In genomic region chr2L:207129-207813, dm6 we compare ENCODE assay signal across 1 fruit fly cellular context.
A peak's percentile ranks its signal among the peaks of the same experiment; 100 is the strongest.
TF ChIP-seq lines count a peak whose summit lies in the region.

Gene Tbc1d15-17 (plus strand): TSS chr2L:207179.
Gene CG11617 (minus strand): TSS chr2L:207297.

TF ChIP-seq in whole organism, embryonic, 481 proteins besides CTCF, POLR2A, EP300 and RAD21 (continued from another document and continues in another):
- TF ChIP-seq dan (GFP tag; IDR thresholded peaks at IDR 0.05; lab: Robert Waterston, UW), result no peak
- 0 out of 2 replicates have a peak, but pooled peaks have one; percentile 2 for TF ChIP-seq CG14014 (GFP tag; IDR thresholded peaks at IDR 0.05; lab: Robert Waterston, UW)
- peak in 1 of 3 experiments; percentile 32 for TF ChIP-seq Stat92E (GFP tag; optimal IDR thresholded peaks at IDR 0.05; lab: Kevin White, UChicago)
- peak; percentile 76 for TF ChIP-seq HmgZ (tag; optimal IDR thresholded peaks at IDR 0.05; lab: Kevin White, UChicago)
- peak; percentile 49 for TF ChIP-seq CG34376 (GFP tag; optimal IDR thresholded peaks at IDR 0.05; lab: Kevin White, UChicago)
- TF ChIP-seq CG17829 (tag; optimal IDR thresholded peaks at IDR 0.05; lab: Kevin White, UChicago), result peak; percentile 31
- peak; percentile 32 for TF ChIP-seq B-H2 (GFP tag; optimal IDR thresholded peaks at IDR 0.05; lab: Kevin White, UChicago)
- no peak for TF ChIP-seq sr (GFP tag; IDR thresholded peaks at IDR 0.05; lab: Robert Waterston, UW)
- TF ChIP-seq CG6765 (GFP tag; optimal IDR thresholded peaks at IDR 0.05; lab: Kevin White, UChicago), result peak; percentile 22
- TF ChIP-seq CHES-1-like (GFP tag; optimal IDR thresholded peaks at IDR 0.05; lab: Kevin White, UChicago), result peak; percentile 64
- TF ChIP-seq tgo (GFP tag; IDR thresholded peaks at IDR 0.05; lab: Robert Waterston, UW), result no peak
- peak; percentile 64; the same call in 1 of the 2 replicates for TF ChIP-seq CG13287 (GFP tag; IDR thresholded peaks at IDR 0.05; lab: Robert Waterston, UW; ENCODE audit: partially characterized antibody)
- TF ChIP-seq CG2120 (GFP tag; optimal IDR thresholded peaks at IDR 0.05; lab: Kevin White, UChicago), result peak; percentile 6
- no peak for TF ChIP-seq Meics (GFP tag; optimal IDR thresholded peaks at IDR 0.05; lab: Kevin White, UChicago)
- peak; percentile 97 for TF ChIP-seq MBD-R2 (GFP tag; IDR thresholded peaks at IDR 0.05; lab: Robert Waterston, UW)
- TF ChIP-seq nmo (GFP tag; optimal IDR thresholded peaks at IDR 0.05; lab: Kevin White, UChicago), result peak; percentile 42
- peak; percentile 34 for TF ChIP-seq kay (GFP tag; optimal IDR thresholded peaks at IDR 0.05; lab: Kevin White, UChicago)
- TF ChIP-seq oc (tag; optimal IDR thresholded peaks at IDR 0.05; lab: Kevin White, UChicago), result no peak
- no peak for TF ChIP-seq slp2 (GFP tag; optimal IDR thresholded peaks at IDR 0.05; lab: Kevin White, UChicago)
- no peak for TF ChIP-seq danr (GFP tag; IDR thresholded peaks at IDR 0.05; lab: Robert Waterston, UW)
- TF ChIP-seq CG9437 (GFP tag; optimal IDR thresholded peaks at IDR 0.05; lab: Kevin White, UChicago), result peak; percentile 97
- no peak for TF ChIP-seq klu (GFP tag; IDR thresholded peaks at IDR 0.05; lab: Robert Waterston, UW)
- TF ChIP-seq Pdp1 (GFP tag; optimal IDR thresholded peaks at IDR 0.05; lab: Kevin White, UChicago), result peak in 1 of 2 experiments; percentile 80
- TF ChIP-seq Sin3A (optimal IDR thresholded peaks at IDR 0.05; lab: Kevin White, UChicago), result peak; percentile 66
- peak; percentile 46 for TF ChIP-seq Fer1 (GFP tag; optimal IDR thresholded peaks at IDR 0.05; lab: Kevin White, UChicago)
- TF ChIP-seq Ets97D (GFP tag; optimal IDR thresholded peaks at IDR 0.05; lab: Kevin White, UChicago), result peak; percentile 93
- peak; percentile 62 for TF ChIP-seq hkb (optimal IDR thresholded peaks at IDR 0.05; lab: Kevin White, UChicago)
- TF ChIP-seq hkb (GFP tag; IDR thresholded peaks at IDR 0.05; lab: Robert Waterston, UW), result peak; percentile 30; the same call in 1 of the 2 replicates
- peak; percentile 55 for TF ChIP-seq CG33213 (GFP tag; optimal IDR thresholded peaks at IDR 0.05; lab: Kevin White, UChicago)
- peak; percentile 51 for TF ChIP-seq her (GFP tag; optimal IDR thresholded peaks at IDR 0.05; lab: Kevin White, UChicago)
- no peak for TF ChIP-seq CG8944 (GFP tag; optimal IDR thresholded peaks at IDR 0.05; lab: Kevin White, UChicago)
- TF ChIP-seq pzg (GFP tag; optimal IDR thresholded peaks at IDR 0.05; lab: Kevin White, UChicago), result peak; percentile 94
- TF ChIP-seq CG12659 (GFP tag; optimal IDR thresholded peaks at IDR 0.05; lab: Kevin White, UChicago), result peak; percentile 84
- peak; percentile 77 for TF ChIP-seq YL-1 (GFP tag; optimal IDR thresholded peaks at IDR 0.05; lab: Kevin White, UChicago)
- TF ChIP-seq Rfx (GFP tag; IDR thresholded peaks at IDR 0.05; lab: Robert Waterston, UW), result 0 out of 2 replicates have a peak, but pooled peaks have one; percentile 22
- peak; percentile 46; the same call in 2 of the 3 replicates for TF ChIP-seq knrl (GFP tag; IDR thresholded peaks at IDR 0.05; lab: Robert Waterston, UW; ENCODE audit: partially characterized antibody)
- TF ChIP-seq CG16813 (GFP tag; IDR thresholded peaks at IDR 0.05; lab: Robert Waterston, UW; ENCODE audit: partially characterized antibody), result peak; percentile 41; the same call in 1 of the 3 replicates
- peak; percentile 56 for TF ChIP-seq phol (tag; optimal IDR thresholded peaks at IDR 0.05; lab: Kevin White, UChicago)
- TF ChIP-seq CG10565 (GFP tag; optimal IDR thresholded peaks at IDR 0.05; lab: Kevin White, UChicago), result no peak
- no peak for TF ChIP-seq CG7963 (GFP tag; IDR thresholded peaks at IDR 0.05; lab: Robert Waterston, UW; ENCODE audit: partially characterized antibody)
- TF ChIP-seq Sry-δ (GFP tag; optimal IDR thresholded peaks at IDR 0.05; lab: Kevin White, UChicago), result peak; percentile 70
- no peak for TF ChIP-seq Tbp (GFP tag; optimal IDR thresholded peaks at IDR 0.05; lab: Kevin White, UChicago)
- peak; percentile 82 for TF ChIP-seq Med (GFP tag; lab: Kevin White, UChicago)
- TF ChIP-seq Hey (tag; optimal IDR thresholded peaks at IDR 0.05; lab: Kevin White, UChicago), result no peak
- TF ChIP-seq pita (GFP tag; optimal IDR thresholded peaks at IDR 0.05; lab: Kevin White, UChicago), result no peak
- no peak for TF ChIP-seq CG7357 (GFP tag; IDR thresholded peaks at IDR 0.05; lab: Robert Waterston, UW)
- TF ChIP-seq CG10267 (tag; optimal IDR thresholded peaks at IDR 0.05; lab: Kevin White, UChicago), result peak; percentile 48
- peak; percentile 64; the same call in 1 of the 3 replicates for TF ChIP-seq CG34422 (GFP tag; IDR thresholded peaks at IDR 0.05; lab: Robert Waterston, UW)
- TF ChIP-seq vvl (GFP tag; IDR thresholded peaks at IDR 0.05; lab: Robert Waterston, UW), result 0 out of 2 replicates have a peak, but pooled peaks have one; percentile 42
- TF ChIP-seq CG13624 (GFP tag; optimal IDR thresholded peaks at IDR 0.05; lab: Kevin White, UChicago), result peak; percentile 90
- TF ChIP-seq Atf3 (GFP tag; optimal IDR thresholded peaks at IDR 0.05; lab: Kevin White, UChicago), result no peak
- peak; percentile 16; the same call in 1 of the 2 replicates for TF ChIP-seq NFAT (GFP tag; IDR thresholded peaks at IDR 0.05; lab: Robert Waterston, UW)
- peak; percentile 38; the same call in 1 of the 3 replicates for TF ChIP-seq row (GFP tag; IDR thresholded peaks at IDR 0.05; lab: Robert Waterston, UW)
- peak; percentile 30; the same call in 1 of the 2 replicates for TF ChIP-seq ato (GFP tag; IDR thresholded peaks at IDR 0.05; lab: Robert Waterston, UW; ENCODE audit: partially characterized antibody)
- no peak for TF ChIP-seq CG11696 (GFP tag; IDR thresholded peaks at IDR 0.05; lab: Robert Waterston, UW)
- peak; percentile 71 for TF ChIP-seq nerfin-1 (tag; optimal IDR thresholded peaks at IDR 0.05; lab: Kevin White, UChicago)
- peak; percentile 15; the same call in 1 of the 2 replicates for TF ChIP-seq sna (GFP tag; IDR thresholded peaks at IDR 0.05; lab: Robert Waterston, UW; ENCODE audit: partially characterized antibody)
- peak; percentile 38; the same call in 1 of the 2 replicates for TF ChIP-seq inv (GFP tag; IDR thresholded peaks at IDR 0.05; lab: Robert Waterston, UW; ENCODE audit: partially characterized antibody)
- TF ChIP-seq Nf-YB (GFP tag; optimal IDR thresholded peaks at IDR 0.05; lab: Kevin White, UChicago), result no peak
- TF ChIP-seq CG15514 (GFP tag; optimal IDR thresholded peaks at IDR 0.05; lab: Kevin White, UChicago), result peak; percentile 75
- TF ChIP-seq vnd (GFP tag; IDR thresholded peaks at IDR 0.05; lab: Robert Waterston, UW; ENCODE audit: partially characterized antibody), result 0 out of 3 replicates have a peak, but pooled peaks have one; percentile 20
- peak; percentile 51 for TF ChIP-seq CG8924 (tag; optimal IDR thresholded peaks at IDR 0.05; lab: Kevin White, UChicago)
- TF ChIP-seq HmgD (GFP tag; optimal IDR thresholded peaks at IDR 0.05; lab: Kevin White, UChicago), result peak; percentile 47
- TF ChIP-seq CG2678 (tag; optimal IDR thresholded peaks at IDR 0.05; lab: Kevin White, UChicago), result no peak
- no peak for TF ChIP-seq CG18599 (GFP tag; optimal IDR thresholded peaks at IDR 0.05; lab: Kevin White, UChicago)
- TF ChIP-seq CG9797 (GFP tag; optimal IDR thresholded peaks at IDR 0.05; lab: Kevin White, UChicago), result peak; percentile 80
- TF ChIP-seq amos (GFP tag; IDR thresholded peaks at IDR 0.05; lab: Robert Waterston, UW; ENCODE audit: partially characterized antibody), result peak; percentile 63; the same call in 1 of the 2 replicates
- TF ChIP-seq BEAF-32 (GFP tag; optimal IDR thresholded peaks at IDR 0.05; lab: Kevin White, UChicago), result peak; percentile 63
- no peak for TF ChIP-seq CG18262 (tag; optimal IDR thresholded peaks at IDR 0.05; lab: Kevin White, UChicago)
- TF ChIP-seq ara (GFP tag; IDR thresholded peaks at IDR 0.05; lab: Robert Waterston, UW), result peak; percentile 30; the same call in 1 of the 2 replicates
- no peak for TF ChIP-seq jing (GFP tag; optimal IDR thresholded peaks at IDR 0.05; lab: Kevin White, UChicago)
- TF ChIP-seq insv (GFP tag; optimal IDR thresholded peaks at IDR 0.05; lab: Kevin White, UChicago), result peak in 1 of 2 experiments; percentile 51
- no peak for TF ChIP-seq Fer3 (tag; optimal IDR thresholded peaks at IDR 0.05; lab: Kevin White, UChicago)
- TF ChIP-seq abd-A (tag; optimal IDR thresholded peaks at IDR 0.05; lab: Kevin White, UChicago), result no peak
- TF ChIP-seq CG12391 (tag; optimal IDR thresholded peaks at IDR 0.05; lab: Kevin White, UChicago), result peak; percentile 19
- TF ChIP-seq Myb (GFP tag; optimal IDR thresholded peaks at IDR 0.05; lab: Kevin White, UChicago), result peak; percentile 88
- TF ChIP-seq hb (GFP tag; IDR thresholded peaks at IDR 0.05; lab: Robert Waterston, UW; ENCODE audit: partially characterized antibody), result no peak
- TF ChIP-seq dmrt11E (tag; optimal IDR thresholded peaks at IDR 0.05; lab: Kevin White, UChicago), result no peak
- TF ChIP-seq Dref (GFP tag; IDR thresholded peaks at IDR 0.05; lab: Robert Waterston, UW), result peak; percentile 46
- TF ChIP-seq stwl (tag; optimal IDR thresholded peaks at IDR 0.05; lab: Kevin White, UChicago), result peak; percentile 81
- TF ChIP-seq Gug (GFP tag; IDR thresholded peaks at IDR 0.05; lab: Robert Waterston, UW), result no peak
- peak; percentile 18 to 30 for TF ChIP-seq dpn (GFP tag; optimal IDR thresholded peaks at IDR 0.05; lab: Kevin White, UChicago)
- peak; percentile 55; the same call in 2 of the 4 replicates for TF ChIP-seq Dll (GFP tag; IDR thresholded peaks at IDR 0.05; lab: Robert Waterston, UW; ENCODE audit: partially characterized antibody)
- TF ChIP-seq Elba2 (GFP tag; optimal IDR thresholded peaks at IDR 0.05; lab: Kevin White, UChicago), result peak; percentile 90
- no peak for TF ChIP-seq Rx (GFP tag; IDR thresholded peaks at IDR 0.05; lab: Robert Waterston, UW)
- no peak for TF ChIP-seq TFAM (GFP tag; optimal IDR thresholded peaks at IDR 0.05; lab: Kevin White, UChicago)
- peak; percentile 9; the same call in 1 of the 3 replicates for TF ChIP-seq dysf (GFP tag; IDR thresholded peaks at IDR 0.05; lab: Robert Waterston, UW)
- peak; percentile 11 for TF ChIP-seq sens (GFP tag; lab: Kevin White, UChicago)
- TF ChIP-seq Scr (GFP tag; IDR thresholded peaks at IDR 0.05; lab: Robert Waterston, UW; ENCODE audit: partially characterized antibody), result peak; percentile 55
- peak; percentile 88 for TF ChIP-seq CG3847 (GFP tag; IDR thresholded peaks at IDR 0.05; lab: Robert Waterston, UW)
- TF ChIP-seq NfI (GFP tag; optimal IDR thresholded peaks at IDR 0.05; lab: Kevin White, UChicago), result peak; percentile 13
- TF ChIP-seq tll (GFP tag; optimal IDR thresholded peaks at IDR 0.05; lab: Kevin White, UChicago), result peak in 1 of 2 experiments; percentile 31
- no peak for TF ChIP-seq CG17912 (GFP tag; optimal IDR thresholded peaks at IDR 0.05; lab: Kevin White, UChicago)
- TF ChIP-seq MESR4 (GFP tag; optimal IDR thresholded peaks at IDR 0.05; lab: Kevin White, UChicago), result peak; percentile 86
- TF ChIP-seq trem (tag; optimal IDR thresholded peaks at IDR 0.05; lab: Kevin White, UChicago), result peak; percentile 80
- TF ChIP-seq slbo (GFP tag; IDR thresholded peaks at IDR 0.05; lab: Robert Waterston, UW), result peak; percentile 27; the same call in 1 of the 2 replicates
- peak; percentile 60 for TF ChIP-seq Bgb (GFP tag; IDR thresholded peaks at IDR 0.05; lab: Robert Waterston, UW; ENCODE audit: partially characterized antibody)
- TF ChIP-seq CG10431 (GFP tag; optimal IDR thresholded peaks at IDR 0.05; lab: Kevin White, UChicago), result peak; percentile 68
- TF ChIP-seq Opbp (GFP tag; IDR thresholded peaks at IDR 0.05; lab: Robert Waterston, UW; ENCODE audit: partially characterized antibody), result peak; percentile 60
- no peak for TF ChIP-seq chm (GFP tag; IDR thresholded peaks at IDR 0.05; lab: Robert Waterston, UW)
- peak; percentile 56 for TF ChIP-seq unc-4 (GFP tag; IDR thresholded peaks at IDR 0.05; lab: Robert Waterston, UW; ENCODE audit: partially characterized antibody)
- TF ChIP-seq CG14710 (tag; optimal IDR thresholded peaks at IDR 0.05; lab: Kevin White, UChicago), result peak; percentile 63
- TF ChIP-seq mld (GFP tag; IDR thresholded peaks at IDR 0.05; lab: Robert Waterston, UW; ENCODE audit: partially characterized antibody), result no peak; the same call in 2 of the 3 replicates
- TF ChIP-seq CG3995 (GFP tag; optimal IDR thresholded peaks at IDR 0.05; lab: Kevin White, UChicago), result peak; percentile 72
- peak; percentile 62 for TF ChIP-seq dm (GFP tag; optimal IDR thresholded peaks at IDR 0.05; lab: Kevin White, UChicago)
- no peak for TF ChIP-seq H15 (GFP tag; IDR thresholded peaks at IDR 0.05; lab: Robert Waterston, UW)
- TF ChIP-seq CG42726 (GFP tag; IDR thresholded peaks at IDR 0.05; lab: Robert Waterston, UW; ENCODE audit: partially characterized antibody), result 0 out of 2 replicates have a peak, but pooled peaks have one; percentile 41
- TF ChIP-seq lilli (GFP tag; optimal IDR thresholded peaks at IDR 0.05; lab: Kevin White, UChicago), result no peak
- TF ChIP-seq CG2116 (GFP tag; optimal IDR thresholded peaks at IDR 0.05; lab: Kevin White, UChicago), result peak; percentile 59
- no peak for TF ChIP-seq sim (GFP tag; IDR thresholded peaks at IDR 0.05; lab: Robert Waterston, UW)
- peak; percentile 92 for TF ChIP-seq Lhr (GFP tag; optimal IDR thresholded peaks at IDR 0.05; lab: Kevin White, UChicago)
- TF ChIP-seq CG1832 (GFP tag; optimal IDR thresholded peaks at IDR 0.05; lab: Kevin White, UChicago), result no peak
- TF ChIP-seq CG8765 (GFP tag; IDR thresholded peaks at IDR 0.05; lab: Robert Waterston, UW), result no peak
- TF ChIP-seq org-1 (GFP tag; optimal IDR thresholded peaks at IDR 0.05; lab: Kevin White, UChicago), result no peak
- TF ChIP-seq CG3065 (GFP tag; optimal IDR thresholded peaks at IDR 0.05; lab: Kevin White, UChicago), result no peak
- peak; percentile 29 for TF ChIP-seq CG17186 (GFP tag; optimal IDR thresholded peaks at IDR 0.05; lab: Kevin White, UChicago)
- peak; percentile 22 for TF ChIP-seq CG15601 (tag; optimal IDR thresholded peaks at IDR 0.05; lab: Kevin White, UChicago)
- peak; percentile 27; the same call in 1 of the 3 replicates for TF ChIP-seq Doc3 (GFP tag; IDR thresholded peaks at IDR 0.05; lab: Robert Waterston, UW; ENCODE audit: partially characterized antibody)
- peak; percentile 16 for TF ChIP-seq maf-S (GFP tag; optimal IDR thresholded peaks at IDR 0.05; lab: Kevin White, UChicago)
- peak; percentile 27 for TF ChIP-seq disco-r (GFP tag; optimal IDR thresholded peaks at IDR 0.05; lab: Kevin White, UChicago)
- 0 out of 2 replicates have a peak, but pooled peaks have one; percentile 38 for TF ChIP-seq bbx (GFP tag; IDR thresholded peaks at IDR 0.05; lab: Robert Waterston, UW; ENCODE audit: partially characterized antibody)
- peak; percentile 62 for TF ChIP-seq E2f2 (GFP tag; IDR thresholded peaks at IDR 0.05; lab: Robert Waterston, UW)
- TF ChIP-seq H2.0 (GFP tag; IDR thresholded peaks at IDR 0.05; lab: Robert Waterston, UW), result no peak
- no peak for TF ChIP-seq CG17612 (GFP tag; IDR thresholded peaks at IDR 0.05; lab: Robert Waterston, UW)
